Fruit fly (Drosophila melanogaster): ENCODE measurements around the gene Nrx-1.
A peak's percentile ranks its signal among the peaks of the same experiment; 100 is the strongest.

Nrx-1 gene

dm6 chr3R:22464611-22465113 lies 3.6 kb upstream of the Nrx-1 start, which contains the start of gene CG7054 (continued):
- TF ChIP-seq mirr (GFP tag; optimal IDR thresholded peaks at IDR 0.05) (peak; percentile 76), caup (GFP tag; optimal IDR thresholded peaks at IDR 0.05; ENCODE audit: severe bottlenecking) (peak; percentile 63), nom (GFP tag; optimal IDR thresholded peaks at IDR 0.05) (no peak), oc (tag; optimal IDR thresholded peaks at IDR 0.05) (peak; percentile 9), Myb (GFP tag; optimal IDR thresholded peaks at IDR 0.05) (no peak), sens (GFP tag) (peak; percentile 13), CrebB (tag; optimal IDR thresholded peaks at IDR 0.05) (peak; percentile 37), CG17361 (GFP tag; IDR thresholded peaks at IDR 0.05) (peak; percentile 35; the same call in 2 of the 3 replicates), CG12071 (GFP tag; optimal IDR thresholded peaks at IDR 0.05) (peak; percentile 64), CG32532 (GFP tag; IDR thresholded peaks at IDR 0.05) (peak; percentile 37; the same call in 1 of the 2 replicates), CG6854 (GFP tag; optimal IDR thresholded peaks at IDR 0.05) (peak; percentile 17), TFAM (GFP tag; optimal IDR thresholded peaks at IDR 0.05) (no peak)

- TF ChIP-seq Hr78 (GFP tag; optimal IDR thresholded peaks at IDR 0.05) (peak in 1 of 2 experiments; percentile 2), zen2 (GFP tag; IDR thresholded peaks at IDR 0.05; ENCODE audit: partially characterized antibody) (no peak), sr (GFP tag; IDR thresholded peaks at IDR 0.05) (0 out of 3 replicates have a peak, but pooled peaks have one; percentile 19), Pdp1 (GFP tag; optimal IDR thresholded peaks at IDR 0.05) (peak in 1 of 2 experiments; percentile 34)
These were observed 3.2 kb upstream of the Nrx-1 start for dm6 chr3R:22465138-22465537.

- TF ChIP-seq Med (GFP tag): peak; percentile 74
- 0 out of 3 replicates have a peak, but pooled peaks have one; percentile 19 for TF ChIP-seq ci (GFP tag; IDR thresholded peaks at IDR 0.05)
- no peak for TF ChIP-seq vvl (GFP tag; IDR thresholded peaks at IDR 0.05)
- 0 out of 2 replicates have a peak, but pooled peaks have one; percentile 8 for TF ChIP-seq ato (GFP tag; IDR thresholded peaks at IDR 0.05; ENCODE audit: partially characterized antibody)
- TF ChIP-seq Ets65A (GFP tag): peak; percentile 76
- no peak for TF ChIP-seq p53 (GFP tag; optimal IDR thresholded peaks at IDR 0.05)
- TF ChIP-seq CG8944 (GFP tag; optimal IDR thresholded peaks at IDR 0.05): no peak
- TF ChIP-seq lilli (GFP tag; optimal IDR thresholded peaks at IDR 0.05): peak; percentile 10
- no peak for TF ChIP-seq CG2875 (GFP tag; optimal IDR thresholded peaks at IDR 0.05)
These were observed 2.3 kb upstream of the Nrx-1 start, which contains the start of gene Pebp1 for dm6 chr3R:22465984-22466530. Pebp1 (plus strand) TSS chr3R:22466034.

- peak; percentile 89 for TF ChIP-seq CG3281 (GFP tag; optimal IDR thresholded peaks at IDR 0.05)
- peak; percentile 67 for TF ChIP-seq CG30431 (GFP tag; optimal IDR thresholded peaks at IDR 0.05)
- TF ChIP-seq CG13424 (tag; optimal IDR thresholded peaks at IDR 0.05): peak; percentile 90
- TF ChIP-seq CG6791 (GFP tag; IDR thresholded peaks at IDR 0.05; ENCODE audit: partially characterized antibody): no peak
- no peak for TF ChIP-seq Sry-β (GFP tag; optimal IDR thresholded peaks at IDR 0.05)
- TF ChIP-seq otp (GFP tag; IDR thresholded peaks at IDR 0.05): peak; percentile 37; the same call in 1 of the 3 replicates
- peak; percentile 86 for TF ChIP-seq zfh2 (GFP tag; optimal IDR thresholded peaks at IDR 0.05)
- TF ChIP-seq sens-2 (GFP tag; IDR thresholded peaks at IDR 0.05): peak; percentile 65; the same call in 1 of the 2 replicates
- peak; percentile 90 for TF ChIP-seq CG14014 (GFP tag; IDR thresholded peaks at IDR 0.05)
- TF ChIP-seq Rx (GFP tag; IDR thresholded peaks at IDR 0.05): peak; percentile 67
- no peak for TF ChIP-seq Hmx (GFP tag; optimal IDR thresholded peaks at IDR 0.05)
- TF ChIP-seq CG11504 (tag; optimal IDR thresholded peaks at IDR 0.05): peak; percentile 91
- TF ChIP-seq row (GFP tag; IDR thresholded peaks at IDR 0.05): peak; percentile 93
- TF ChIP-seq Lhr (GFP tag; optimal IDR thresholded peaks at IDR 0.05): no peak
- TF ChIP-seq CG6654 (GFP tag; optimal IDR thresholded peaks at IDR 0.05): peak; percentile 36
- peak; percentile 73 for TF ChIP-seq Nf-YA (GFP tag; IDR thresholded peaks at IDR 0.05)
- no peak for TF ChIP-seq CG2129 (GFP tag; IDR thresholded peaks at IDR 0.05; ENCODE audit: partially characterized antibody)
- peak; percentile 76 for TF ChIP-seq Myb (GFP tag; optimal IDR thresholded peaks at IDR 0.05)
- peak; percentile 80 for TF ChIP-seq CG31224 (GFP tag; IDR thresholded peaks at IDR 0.05)
- TF ChIP-seq CG13894 (tag; optimal IDR thresholded peaks at IDR 0.05): peak; percentile 92
These were observed 646 bp downstream of the Nrx-1 start for dm6 chr3R:22468829-22469487.

Data from whole organism, embryonic.